Worm (Caenorhabditis elegans) whole organism, early embryonic: ENCODE data around the gene sre-13.

Experiments used
- B0310.2 ChIP-seq: sonication (generic microtip); optimal IDR thresholded peaks from 2 replicates; lab custom pipeline; 2016; ENCODE audit warnings: mild to moderate bottlenecking, missing genetic modification characterization, missing compliant biosample characterization
- F13C5.2 ChIP-seq: sonication (generic microtip); optimal IDR thresholded peaks from 2 replicates; lab custom pipeline; 2017; ENCODE audit warnings: mild to moderate bottlenecking, missing genetic modification characterization, inconsistent platforms, missing compliant biosample characterization
- aly-1 ChIP-seq: sonication (generic microtip); optimal IDR thresholded peaks from 2 replicates; lab custom pipeline; 2016; ENCODE audit warnings: missing genetic modification characterization, missing compliant biosample characterization
- ama-1 ChIP-seq: fragments of 150-350 bp; optimal IDR thresholded peaks from 2 replicates; lab custom pipeline; 2014
- ceh-13 ChIP-seq: fragments of 200-800 bp; sonication (Bioruptor generic); optimal IDR thresholded peaks from 2 replicates; lab custom pipeline; 2018; ENCODE audit warnings: mild to moderate bottlenecking, missing genetic modification characterization, missing compliant biosample characterization
- flt-1 ChIP-seq: fragments of 200-800 bp; sonication (Bioruptor generic); IDR thresholded peaks from 2 replicates; pipeline ENCODE4 v1.3.6; 2022; ENCODE audit warnings: missing genetic modification characterization, missing compliant biosample characterization
- hmbx-1 ChIP-seq: sonication (generic microtip); optimal IDR thresholded peaks from 2 replicates; lab custom pipeline; 2016; ENCODE audit warnings: mild to moderate bottlenecking, missing genetic modification characterization, missing compliant biosample characterization
- hnd-1 ChIP-seq: sonication (generic microtip); optimal IDR thresholded peaks from 2 replicates; lab custom pipeline; 2016; ENCODE audit warnings: missing genetic modification characterization, missing compliant biosample characterization
- scrt-1 ChIP-seq: fragments of 200-800 bp; sonication (Bioruptor generic); IDR thresholded peaks from 2 replicates; pipeline ENCODE4 v1.3.6; 2022; ENCODE audit warnings: missing genetic modification characterization, missing compliant biosample characterization
- sea-1 ChIP-seq: fragments of 200-800 bp; sonication (Bioruptor generic); conservative IDR thresholded peaks from 2 replicates; pipeline ENCODE4 v1.3.6; 2022; ENCODE audit warnings: missing genetic modification characterization, missing compliant biosample characterization
- tbx-11 ChIP-seq: fragments of 200-800 bp; sonication (Bioruptor generic); IDR thresholded peaks from 2 replicates; pipeline ENCODE4 v1.3.6; 2022; ENCODE audit warnings: missing genetic modification characterization, missing compliant biosample characterization
- tbx-37 ChIP-seq: fragments of 200-800 bp; sonication (Bioruptor generic); conservative IDR thresholded peaks from 2 replicates; pipeline ENCODE4 v1.3.6; 2022; ENCODE audit warnings: missing genetic modification reagents, missing genetic modification characterization, missing compliant biosample characterization

ce11 chrII:14647550-14647949 is 10.9 kb upstream of the sre-13 start:
- TF ChIP-seq ama-1 (no peak), ceh-13 (GFP tag; lab: Kevin White, UChicago) (no peak), aly-1 (tag; lab: Kevin White, UChicago) (no peak), tbx-11 (no peak), B0310.2 (no peak), hmbx-1 (tag; lab: Kevin White, UChicago) (no peak), hnd-1 (no peak), F13C5.2 (no peak), scrt-1 (GFP tag; lab: Robert Waterston, UW) (no peak), flt-1 (GFP tag; lab: Robert Waterston, UW) (no peak), sea-1 (GFP tag; lab: Robert Waterston, UW) (no peak), tbx-37 (GFP tag; lab: Robert Waterston, UW) (no peak)
